Worm (Caenorhabditis elegans) whole organism, early embryonic: ENCODE results near the gene R13H4.5.

Experiments used
- aly-1 ChIP-seq: sonication (generic microtip); optimal IDR thresholded peaks from 2 replicates; lab custom pipeline; 2016; ENCODE audit warnings: missing genetic modification characterization, missing compliant biosample characterization
- ama-1 ChIP-seq: fragments of 150-350 bp; optimal IDR thresholded peaks from 2 replicates; lab custom pipeline; 2014
- ceh-13 ChIP-seq: fragments of 200-800 bp; sonication (Bioruptor generic); optimal IDR thresholded peaks from 2 replicates; lab custom pipeline; 2018; ENCODE audit warnings: mild to moderate bottlenecking, missing genetic modification characterization, missing compliant biosample characterization
- ets-7 ChIP-seq: sonication (generic microtip); optimal IDR thresholded peaks from 2 replicates; lab custom pipeline; 2016; ENCODE audit warnings: missing genotype, missing genetic modification characterization, missing compliant biosample characterization
- flt-1 ChIP-seq: fragments of 200-800 bp; sonication (Bioruptor generic); IDR thresholded peaks from 2 replicates; pipeline ENCODE4 v1.3.6; 2022; ENCODE audit warnings: missing genetic modification characterization, missing compliant biosample characterization
- hmbx-1 ChIP-seq: sonication (generic microtip); optimal IDR thresholded peaks from 2 replicates; lab custom pipeline; 2016; ENCODE audit warnings: mild to moderate bottlenecking, missing genetic modification characterization, missing compliant biosample characterization
- hmg-4 ChIP-seq: fragments of 200-800 bp; sonication (Bioruptor generic); optimal IDR thresholded peaks from 2 replicates; lab custom pipeline; 2018; ENCODE audit warnings: mild to moderate bottlenecking, missing genetic modification characterization, missing compliant biosample characterization
- hnd-1 ChIP-seq: sonication (generic microtip); optimal IDR thresholded peaks from 2 replicates; lab custom pipeline; 2016; ENCODE audit warnings: missing genetic modification characterization, missing compliant biosample characterization
- pes-1 ChIP-seq: fragments of 200-800 bp; sonication (Bioruptor generic); IDR thresholded peaks from 2 replicates; pipeline ENCODE4 v1.3.6; 2022; ENCODE audit warnings: missing genetic modification reagents, missing genetic modification characterization, missing compliant biosample characterization
- scrt-1 ChIP-seq: fragments of 200-800 bp; sonication (Bioruptor generic); IDR thresholded peaks from 2 replicates; pipeline ENCODE4 v1.3.6; 2022; ENCODE audit warnings: missing genetic modification characterization, missing compliant biosample characterization
- sea-1 ChIP-seq: fragments of 200-800 bp; sonication (Bioruptor generic); conservative IDR thresholded peaks from 2 replicates; pipeline ENCODE4 v1.3.6; 2022; ENCODE audit warnings: missing genetic modification characterization, missing compliant biosample characterization
- tbx-11 ChIP-seq: fragments of 200-800 bp; sonication (Bioruptor generic); IDR thresholded peaks from 2 replicates; pipeline ENCODE4 v1.3.6; 2022; ENCODE audit warnings: missing genetic modification characterization, missing compliant biosample characterization
- tbx-37 ChIP-seq: fragments of 200-800 bp; sonication (Bioruptor generic); conservative IDR thresholded peaks from 2 replicates; pipeline ENCODE4 v1.3.6; 2022; ENCODE audit warnings: missing genetic modification reagents, missing genetic modification characterization, missing compliant biosample characterization
- tra-4 ChIP-seq: sonication (generic microtip); optimal IDR thresholded peaks from 2 replicates; lab custom pipeline; 2017; ENCODE audit warnings: missing genetic modification characterization, missing compliant biosample characterization

- TF ChIP-seq hmbx-1 (tag; lab: Kevin White, UChicago) (no peak), tra-4 (tag; lab: Kevin White, UChicago) (no peak), aly-1 (tag; lab: Kevin White, UChicago) (peak; percentile 74), pes-1 (GFP tag; lab: Robert Waterston, UW) (no peak), hnd-1 (tag; lab: Kevin White, UChicago) (no peak), ceh-13 (GFP tag; lab: Kevin White, UChicago) (no peak), sea-1 (GFP tag; lab: Robert Waterston, UW) (no peak), tbx-11 (GFP tag; lab: Robert Waterston, UW) (no peak), tbx-37 (GFP tag; lab: Robert Waterston, UW) (no peak), hmg-4 (peak; percentile 84), ama-1 (lab: Kevin White, UChicago) (no peak), scrt-1 (GFP tag; lab: Robert Waterston, UW) (no peak), flt-1 (GFP tag; lab: Robert Waterston, UW) (0 out of 2 replicates have a peak, but pooled peaks have one; percentile 34), ets-7 (tag; lab: Kevin White, UChicago) (peak; percentile 47)
These were observed 15.6 kb upstream of the R13H4.5 start for ce11 chrV:11844828-11845227.
